Fruit fly (Drosophila melanogaster) whole organism, embryonic: ENCODE data around the gene CG4364.

Experiments
- Awh ChIP-seq: fragments of 200-800 bp; sonication (Bioruptor generic); IDR thresholded peaks from 2 replicates; pipeline ENCODE4, ENCODE4 v1.3.6; 2022; ENCODE audit warnings: missing biosample characterization, missing genetic modification characterization
- CG1024 ChIP-seq: fragments of 200-800 bp; sonication (Bioruptor generic); IDR thresholded peaks from 2 replicates; pipeline ENCODE4 v1.3.6; 2022; ENCODE audit warnings: missing biosample characterization, missing genetic modification characterization
- CG11247 ChIP-seq: fragments of 200-800 bp; sonication (Bioruptor generic); IDR thresholded peaks from 2 replicates; pipeline ENCODE4 v1.3.6; 2022; ENCODE audit warnings: missing biosample characterization, missing genetic modification characterization
- CG12104 ChIP-seq: fragments of 200-800 bp; sonication (Bioruptor generic); optimal IDR thresholded peaks from 3 replicates; lab custom pipeline; 2016; ENCODE audit warnings: missing biosample characterization, missing genetic modification characterization
- CG12155 ChIP-seq: fragments of 200-800 bp; sonication (Bioruptor generic); optimal IDR thresholded peaks from 3 replicates; lab custom pipeline; 2016; ENCODE audit warnings: missing biosample characterization, missing genetic modification characterization
- CG12219 ChIP-seq: fragments of 200-800 bp; sonication (Bioruptor generic); optimal IDR thresholded peaks from 3 replicates; lab custom pipeline; 2018; ENCODE audit warnings: missing biosample characterization, mild to moderate bottlenecking, missing genetic modification characterization
- CG12659 ChIP-seq: fragments of 200-800 bp; sonication (Bioruptor generic); optimal IDR thresholded peaks from 3 replicates; lab custom pipeline; 2017; ENCODE audit warnings: mild to moderate bottlenecking, missing biosample characterization, missing genetic modification reagents, missing genetic modification characterization
- CG12744 ChIP-seq: fragments of 200-800 bp; sonication (Bioruptor generic); optimal IDR thresholded peaks from 2 replicates; lab custom pipeline; 2016; ENCODE audit warnings: missing biosample characterization, missing genetic modification characterization
- CG13775 ChIP-seq: fragments of 200-800 bp; sonication (Bioruptor generic); optimal IDR thresholded peaks from 3 replicates; lab custom pipeline; 2017; ENCODE audit warnings: missing biosample characterization, mild to moderate bottlenecking, missing genetic modification characterization
- CG1647 ChIP-seq: fragments of 200-800 bp; sonication (Bioruptor generic); optimal IDR thresholded peaks from 3 replicates; lab custom pipeline; 2016; ENCODE audit warnings: missing biosample characterization, missing genetic modification characterization
- CG17385 ChIP-seq: fragments of 200-800 bp; sonication (Bioruptor generic); optimal IDR thresholded peaks from 3 replicates; lab custom pipeline; 2018; ENCODE audit warnings: missing biosample characterization, mild to moderate bottlenecking, missing genetic modification characterization
- CG17612 ChIP-seq: fragments of 200-800 bp; sonication (Bioruptor generic); IDR thresholded peaks from 2 replicates; pipeline ENCODE4 v1.3.6; 2022; ENCODE audit warnings: missing biosample characterization, missing genetic modification characterization
- CG2712 ChIP-seq: fragments of 200-800 bp; optimal IDR thresholded peaks from 3 replicates; lab custom pipeline; 2019; ENCODE audit warnings: missing biosample characterization, mild to moderate bottlenecking, missing genetic modification characterization, moderate library complexity
- CG5180 ChIP-seq: fragments of 200-800 bp; sonication (Bioruptor generic); optimal IDR thresholded peaks from 3 replicates; lab custom pipeline; 2017; ENCODE audit warnings: missing biosample characterization, missing genetic modification characterization, mild to moderate bottlenecking, moderate library complexity, missing genetic modification reagents
- CG6854 ChIP-seq: fragments of 200-800 bp; sonication (Bioruptor generic); optimal IDR thresholded peaks from 3 replicates; lab custom pipeline; 2017; ENCODE audit warnings: missing biosample characterization, mild to moderate bottlenecking, missing genetic modification characterization
- CG7271 ChIP-seq: fragments of 200-800 bp; sonication (Bioruptor generic); optimal IDR thresholded peaks from 2 replicates; lab custom pipeline; 2018; ENCODE audit warnings: missing biosample characterization, mild to moderate bottlenecking, missing genetic modification characterization, moderate library complexity
- CG7372 ChIP-seq: fragments of 200-800 bp; sonication (Bioruptor generic); IDR thresholded peaks from 2 replicates; pipeline ENCODE4 v1.3.6; 2022; ENCODE audit warnings: missing biosample characterization, missing genetic modification characterization
- CG7556 ChIP-seq: fragments of 200-800 bp; sonication (Bioruptor generic); optimal IDR thresholded peaks from 2 replicates; lab custom pipeline; 2017; ENCODE audit warnings: missing biosample characterization, mild to moderate bottlenecking, missing genetic modification characterization
- CG9932 ChIP-seq: fragments of 200-800 bp; sonication (Bioruptor generic); IDR thresholded peaks from 2 replicates; pipeline ENCODE4 v1.3.6; 2022; ENCODE audit warnings: missing biosample characterization, missing genetic modification characterization
- E2f2 ChIP-seq: fragments of 200-800 bp; sonication (Bioruptor generic); IDR thresholded peaks from 2 replicates; pipeline ENCODE4 v1.3.6; 2022; ENCODE audit warnings: missing biosample characterization, missing genetic modification characterization
- Ets65A ChIP-seq: fragments of 200-800 bp; sonication (Bioruptor generic); peaks from one replicate; lab custom pipeline; 2016; ENCODE audit warnings: missing biosample characterization, missing genetic modification characterization
- Fer3 ChIP-seq: fragments of 200-800 bp; sonication (Bioruptor generic); optimal IDR thresholded peaks from 2 replicates; lab custom pipeline; 2018; ENCODE audit warnings: missing biosample characterization, mild to moderate bottlenecking, missing genetic modification characterization, moderate library complexity
- HLHmδ ChIP-seq: fragments of 200-800 bp; sonication (Bioruptor generic); optimal IDR thresholded peaks from 2 replicates; lab custom pipeline; 2018; ENCODE audit warnings: missing biosample characterization, mild to moderate bottlenecking, missing genetic modification characterization, moderate library complexity
- Hey ChIP-seq: fragments of 200-800 bp; sonication (Bioruptor generic); optimal IDR thresholded peaks from 3 replicates; lab custom pipeline; 2018; ENCODE audit warnings: missing biosample characterization, mild to moderate bottlenecking, missing genetic modification characterization
- Hmr ChIP-seq: fragments of 200-800 bp; sonication (Bioruptor generic); optimal IDR thresholded peaks from 3 replicates; lab custom pipeline; 2017; ENCODE audit warnings: mild to moderate bottlenecking, missing biosample characterization, missing genetic modification reagents, missing genetic modification characterization
- Jarid2 ChIP-seq: fragments of 200-800 bp; sonication (Bioruptor generic); optimal IDR thresholded peaks from 3 replicates; lab custom pipeline; 2017; ENCODE audit warnings: mild to moderate bottlenecking, missing biosample characterization, missing genetic modification reagents, missing genetic modification characterization
- MESR4 ChIP-seq: fragments of 200-800 bp; sonication (Bioruptor generic); optimal IDR thresholded peaks from 2 replicates; lab custom pipeline; 2018; ENCODE audit warnings: missing biosample characterization, mild to moderate bottlenecking, missing genetic modification characterization, moderate library complexity
- Myb ChIP-seq: fragments of 200-800 bp; sonication (Bioruptor generic); optimal IDR thresholded peaks from 2 replicates; lab custom pipeline; 2016; ENCODE audit warnings: missing biosample characterization, missing genetic modification characterization
- Opbp ChIP-seq: fragments of 200-800 bp; sonication (Bioruptor generic); IDR thresholded peaks from 3 replicates; pipeline ENCODE4 v1.3.6; 2022; ENCODE audit warnings: missing biosample characterization, missing genetic modification characterization; ENCODE audit not compliant: partially characterized antibody
- Sin3A ChIP-seq: fragments of >200 bp; optimal IDR thresholded peaks from 2 replicates; lab custom pipeline; 2018
- Six4 ChIP-seq: fragments of 200-800 bp; sonication (Bioruptor generic); optimal IDR thresholded peaks from 2 replicates; lab custom pipeline; 2016; ENCODE audit warnings: missing biosample characterization, missing genetic modification characterization
- Vsx1 ChIP-seq: fragments of 200-800 bp; sonication (Bioruptor generic); optimal IDR thresholded peaks from 2 replicates; lab custom pipeline; 2017; ENCODE audit warnings: missing biosample characterization, mild to moderate bottlenecking, missing genetic modification characterization, missing genetic modification reagents
- ap ChIP-seq: fragments of 200-800 bp; sonication (Bioruptor generic); IDR thresholded peaks from 2 replicates; pipeline ENCODE4 v1.3.6; 2022; ENCODE audit warnings: missing biosample characterization, missing genetic modification characterization
- ash1 ChIP-seq: fragments of 200-800 bp; sonication (Bioruptor generic); optimal IDR thresholded peaks from 2 replicates; lab custom pipeline; 2018; ENCODE audit warnings: missing biosample characterization, mild to moderate bottlenecking, missing genetic modification characterization
- chif ChIP-seq, 2 experiments: fragments of 200-800 bp; sonication (Bioruptor generic); optimal IDR thresholded peaks; 3 replicates each; lab custom pipeline; 2016; ENCODE audit warnings: missing biosample characterization in 2 of 2, missing genetic modification characterization in 2 of 2
- ftz-f1 ChIP-seq: fragments of 200-800 bp; sonication (Bioruptor generic); optimal IDR thresholded peaks from 2 replicates; lab custom pipeline; 2016; ENCODE audit warnings: missing biosample characterization, missing genetic modification characterization
- grau ChIP-seq: fragments of 200-800 bp; optimal IDR thresholded peaks from 3 replicates; lab custom pipeline; 2019; ENCODE audit warnings: missing biosample characterization, mild to moderate bottlenecking, missing genetic modification characterization, moderate library complexity
- gsb-n ChIP-seq: fragments of 200-800 bp; sonication (Bioruptor generic); optimal IDR thresholded peaks from 3 replicates; lab custom pipeline; 2018; ENCODE audit warnings: missing biosample characterization, mild to moderate bottlenecking, missing genetic modification characterization
- hb ChIP-seq: fragments of 200-800 bp; sonication (Bioruptor generic); IDR thresholded peaks from 3 replicates; pipeline ENCODE4 v1.3.6; 2022; ENCODE audit warnings: missing biosample characterization, missing genetic modification characterization; ENCODE audit not compliant: partially characterized antibody
- ind ChIP-seq: fragments of 200-800 bp; sonication (Bioruptor generic); optimal IDR thresholded peaks from 3 replicates; lab custom pipeline; 2016; ENCODE audit warnings: missing biosample characterization, missing genetic modification characterization
- luna ChIP-seq: fragments of 200-800 bp; sonication (Bioruptor generic); optimal IDR thresholded peaks from 2 replicates; lab custom pipeline; 2016; ENCODE audit warnings: missing biosample characterization, missing genetic modification characterization
- mam ChIP-seq: fragments of 200-800 bp; sonication (Bioruptor generic); optimal IDR thresholded peaks from 3 replicates; lab custom pipeline; 2016; ENCODE audit warnings: missing biosample characterization, missing genetic modification characterization
- nau ChIP-seq: fragments of 200-800 bp; sonication (Bioruptor generic); optimal IDR thresholded peaks from 3 replicates; lab custom pipeline; 2017; ENCODE audit warnings: missing biosample characterization, mild to moderate bottlenecking, missing genetic modification characterization, missing genetic modification reagents
- nerfin-1 ChIP-seq: fragments of 200-800 bp; sonication (Bioruptor generic); optimal IDR thresholded peaks from 3 replicates; lab custom pipeline; 2019; ENCODE audit warnings: missing biosample characterization, mild to moderate bottlenecking, missing genetic modification characterization, moderate library complexity
- oc ChIP-seq: fragments of 200-800 bp; sonication (Bioruptor generic); optimal IDR thresholded peaks from 2 replicates; lab custom pipeline; 2018; ENCODE audit warnings: missing biosample characterization, mild to moderate bottlenecking, missing genetic modification characterization, moderate library complexity
- pho ChIP-seq: fragments of 200-800 bp; sonication (Bioruptor generic); optimal IDR thresholded peaks from 2 replicates; lab custom pipeline; 2016; ENCODE audit warnings: missing biosample characterization, missing genetic modification characterization
- repo ChIP-seq: fragments of 200-800 bp; sonication (Bioruptor generic); optimal IDR thresholded peaks from 2 replicates; lab custom pipeline; 2016; ENCODE audit warnings: missing biosample characterization, missing genetic modification characterization
- sna ChIP-seq: fragments of 200-800 bp; sonication (Bioruptor generic); IDR thresholded peaks from 2 replicates; pipeline ENCODE4 v1.3.6; 2022; ENCODE audit warnings: missing biosample characterization, missing genetic modification characterization; ENCODE audit not compliant: partially characterized antibody
- sqz ChIP-seq: fragments of 200-800 bp; sonication (Bioruptor generic); optimal IDR thresholded peaks from 3 replicates; lab custom pipeline; 2018; ENCODE audit warnings: missing biosample characterization, mild to moderate bottlenecking, missing genetic modification characterization
- twi ChIP-seq: fragments of 200-800 bp; optimal IDR thresholded peaks from 2 replicates; lab custom pipeline; 2019; ENCODE audit warnings: missing biosample characterization, mild to moderate bottlenecking, missing genetic modification characterization, moderate library complexity
- z ChIP-seq: fragments of 200-800 bp; sonication (Bioruptor generic); IDR thresholded peaks from 3 replicates; pipeline ENCODE4 v1.3.6; 2022; ENCODE audit warnings: missing biosample characterization, missing genetic modification characterization

Gene CG4364

DNA sequence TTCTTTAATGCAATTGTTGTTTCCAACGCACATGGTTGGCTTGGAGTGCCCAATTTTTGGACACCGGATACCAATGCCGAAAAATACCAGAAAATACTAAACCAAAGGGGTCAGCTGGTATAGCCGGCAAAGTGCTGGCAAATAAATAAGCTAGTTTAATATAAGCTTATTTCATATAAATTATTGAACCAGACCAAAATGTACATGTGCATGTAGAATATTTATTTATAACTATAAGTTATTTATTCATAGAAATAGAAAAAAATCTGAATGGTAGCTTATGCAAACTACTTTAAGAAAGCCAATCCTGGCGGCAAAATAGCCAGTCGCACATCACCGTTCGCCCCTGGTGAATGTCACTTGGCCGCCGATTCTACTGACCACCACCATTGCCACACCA lies 10.6 kb downstream of the CG4364 start, which contains the start of gene pelo (continued):
- TF ChIP-seq CG5180 (GFP tag; lab: Kevin White, UChicago) (no peak), nau (GFP tag; lab: Kevin White, UChicago) (peak; percentile 55), pho (GFP tag; lab: Kevin White, UChicago) (no peak), Awh (GFP tag; lab: Robert Waterston, UW) (no peak), Fer3 (peak; percentile 51), HLHmδ (GFP tag; lab: Kevin White, UChicago) (no peak), CG7372 (peak; percentile 33; the same call in 1 of the 2 replicates), ftz-f1 (GFP tag; lab: Kevin White, UChicago) (no peak), CG12659 (GFP tag; lab: Kevin White, UChicago) (peak; percentile 79), CG1647 (GFP tag; lab: Kevin White, UChicago) (no peak), CG13775 (GFP tag; lab: Kevin White, UChicago) (peak; percentile 81), E2f2 (GFP tag; lab: Robert Waterston, UW) (0 out of 2 replicates have a peak, but pooled peaks have one; percentile 38), CG12104 (GFP tag; lab: Kevin White, UChicago) (peak; percentile 10), oc (tag; lab: Kevin White, UChicago) (peak; percentile 22), repo (no peak), CG17612 (GFP tag; lab: Robert Waterston, UW) (0 out of 2 replicates have a peak, but pooled peaks have one; percentile 29), gsb-n (peak; percentile 60), mam (GFP tag; lab: Kevin White, UChicago) (no peak), Six4 (no peak), ap (GFP tag; lab: Robert Waterston, UW) (no peak), CG12219 (peak; percentile 21), CG12155 (GFP tag; lab: Kevin White, UChicago) (peak; percentile 68), Jarid2 (GFP tag; lab: Kevin White, UChicago) (peak; percentile 40), Myb (GFP tag; lab: Kevin White, UChicago) (no peak), z (GFP tag; lab: Robert Waterston, UW) (no peak), Opbp (no peak), MESR4 (GFP tag; lab: Kevin White, UChicago) (no peak), chif (GFP tag; optimal IDR thresholded peaks at IDR 0.05; lab: Kevin White, UChicago) (no peak), CG12744 (GFP tag; lab: Kevin White, UChicago) (no peak), Sin3A (lab: Kevin White, UChicago) (peak; percentile 80), Ets65A (GFP tag; lab: Kevin White, UChicago) (peak; percentile 89), luna (GFP tag; lab: Kevin White, UChicago) (no peak), twi (tag; lab: Kevin White, UChicago) (peak; percentile 57), Vsx1 (GFP tag; lab: Kevin White, UChicago) (peak; percentile 73), sna (GFP tag; lab: Robert Waterston, UW) (no peak), Hey (tag; lab: Kevin White, UChicago) (no peak), nerfin-1 (tag; lab: Kevin White, UChicago) (peak; percentile 61), grau (tag; lab: Kevin White, UChicago) (peak; percentile 73), CG1024 (GFP tag; lab: Robert Waterston, UW) (no peak), Hmr (GFP tag; lab: Kevin White, UChicago) (peak; percentile 74), CG6854 (GFP tag; lab: Kevin White, UChicago) (no peak), CG11247 (GFP tag; lab: Robert Waterston, UW) (0 out of 2 replicates have a peak, but pooled peaks have one; percentile 24), CG7556 (GFP tag; lab: Kevin White, UChicago) (peak; percentile 56), CG17385 (GFP tag; lab: Kevin White, UChicago) (peak; percentile 51), CG7271 (tag; lab: Kevin White, UChicago) (peak; percentile 31), CG9932 (GFP tag; lab: Robert Waterston, UW) (peak; percentile 62), hb (GFP tag; lab: Robert Waterston, UW) (no peak), ind (peak; percentile 56), CG2712 (tag; lab: Kevin White, UChicago) (peak; percentile 83), sqz (no peak), ash1 (GFP tag; lab: Kevin White, UChicago) (no peak)
